Worm (Caenorhabditis elegans) whole organism, young adult: ENCODE measurements around the gene rfth-1.

Experiments
- B0261.1 ChIP-seq: sonication (generic microtip); optimal IDR thresholded peaks from 2 replicates; lab custom pipeline; 2016; ENCODE audit warnings: mild to moderate bottlenecking, missing genetic modification characterization, moderate library complexity, missing compliant biosample characterization
- C06A6.2 ChIP-seq: fragments of 200-800 bp; sonication (Bioruptor generic); conservative IDR thresholded peaks from 2 replicates; pipeline ENCODE4 v1.3.6; 2022; ENCODE audit warnings: missing genetic modification characterization, missing compliant biosample characterization
- F10E7.11 ChIP-seq: sonication (generic microtip); optimal IDR thresholded peaks from 2 replicates; lab custom pipeline; 2017; ENCODE audit warnings: mild to moderate bottlenecking, missing genetic modification characterization, moderate library complexity, missing compliant biosample characterization
- F22D6.2 ChIP-seq: sonication (generic microtip); optimal IDR thresholded peaks from 2 replicates; lab custom pipeline; 2016; ENCODE audit warnings: mild to moderate bottlenecking, missing genetic modification characterization, missing compliant biosample characterization
- F37B4.10 ChIP-seq: fragments of 200-800 bp; sonication (Bioruptor generic); IDR thresholded peaks from 2 replicates; pipeline ENCODE4 v1.3.6; 2022; ENCODE audit warnings: missing genetic modification characterization, missing compliant biosample characterization
- F39B2.1 ChIP-seq: fragments of 200-800 bp; sonication (Bioruptor generic); IDR thresholded peaks from 2 replicates; pipeline ENCODE4 v1.3.6; 2022; ENCODE audit warnings: missing genetic modification reagents, missing genetic modification characterization, missing compliant biosample characterization
- F55B11.4 ChIP-seq: sonication (generic microtip); optimal IDR thresholded peaks from 2 replicates; lab custom pipeline; 2016; ENCODE audit warnings: missing compliant biosample characterization, missing genetic modification characterization, borderline replicate concordance; ENCODE audit not compliant: insufficient read depth
- F57A8.1 ChIP-seq: fragments of 200-800 bp; sonication (Bioruptor generic); optimal IDR thresholded peaks from 2 replicates; lab custom pipeline; 2018; ENCODE audit warnings: mild to moderate bottlenecking, missing genetic modification characterization, moderate library complexity, missing compliant biosample characterization
- K11D2.4 ChIP-seq: fragments of 200-800 bp; sonication (Bioruptor generic); IDR thresholded peaks from 2 replicates; pipeline ENCODE4 v1.3.6; 2022; ENCODE audit warnings: missing genetic modification reagents, missing genetic modification characterization, missing compliant biosample characterization
- T07F8.4 ChIP-seq: sonication (generic microtip); optimal IDR thresholded peaks from 2 replicates; lab custom pipeline; 2016; ENCODE audit warnings: mild to moderate bottlenecking, missing genetic modification characterization, moderate library complexity, missing compliant biosample characterization
- T26A5.8 ChIP-seq: sonication (generic microtip); optimal IDR thresholded peaks from 2 replicates; lab custom pipeline; 2016; ENCODE audit warnings: missing genetic modification characterization, missing compliant biosample characterization
- Y56A3A.18 ChIP-seq: fragments of 200-800 bp; sonication (Bioruptor generic); IDR thresholded peaks from 2 replicates; pipeline ENCODE4 v1.3.6; 2022; ENCODE audit warnings: missing genetic modification reagents, missing genetic modification characterization, missing compliant biosample characterization
- Y95B8A.8 ChIP-seq: fragments of 200-800 bp; sonication (Bioruptor generic); IDR thresholded peaks from 2 replicates; pipeline ENCODE4 v1.3.6; 2022; ENCODE audit warnings: missing genetic modification reagents, missing genetic modification characterization, missing compliant biosample characterization
- akir-1 ChIP-seq: fragments of 200-800 bp; sonication (Bioruptor generic); optimal IDR thresholded peaks from 2 replicates; lab custom pipeline; 2018; ENCODE audit warnings: mild to moderate bottlenecking, missing genetic modification characterization, moderate library complexity, missing compliant biosample characterization
- aptf-3 ChIP-seq: fragments of 200-800 bp; sonication (Bioruptor generic); IDR thresholded peaks from 2 replicates; pipeline ENCODE4 v1.3.6; 2022; ENCODE audit warnings: missing genetic modification characterization, missing compliant biosample characterization
- atf-7 ChIP-seq: sonication (generic microtip); optimal IDR thresholded peaks from 2 replicates; lab custom pipeline; 2017; ENCODE audit warnings: mild to moderate bottlenecking, missing genetic modification characterization, missing compliant biosample characterization
- attf-3 ChIP-seq: fragments of 200-800 bp; sonication (Bioruptor generic); conservative IDR thresholded peaks from 2 replicates; pipeline ENCODE4 v1.3.6; 2022; ENCODE audit warnings: missing genetic modification reagents, missing genetic modification characterization, missing compliant biosample characterization
- attf-5 ChIP-seq: fragments of 200-800 bp; sonication (Bioruptor generic); optimal IDR thresholded peaks from 2 replicates; lab custom pipeline; 2018; ENCODE audit warnings: mild to moderate bottlenecking, missing genetic modification characterization, missing compliant biosample characterization
- attf-6 ChIP-seq: fragments of 200-800 bp; sonication (Bioruptor generic); IDR thresholded peaks from 2 replicates; pipeline ENCODE4 v1.3.6; 2022; ENCODE audit warnings: missing genetic modification reagents, missing genetic modification characterization, missing compliant biosample characterization
- cebp-1 ChIP-seq, 2 experiments: fragments of 200-800 bp in 1 of 2; sonication (Bioruptor generic) in 1 of 2; sonication (generic microtip) in 1 of 2; IDR thresholded peaks in 1 of 2; optimal IDR thresholded peaks in 1 of 2; 2 replicates each; pipeline versions ENCODE4 v1.3.6 to Lab custom; 2017 to 2022; ENCODE audit warnings: missing compliant biosample characterization in 2 of 2, missing genetic modification characterization in 2 of 2, mild to moderate bottlenecking in 1 of 2, missing genetic modification reagents in 1 of 2, moderate library complexity in 1 of 2
- cebp-2 ChIP-seq: fragments of 200-800 bp; sonication (Bioruptor generic); IDR thresholded peaks from 2 replicates; pipeline ENCODE4 v1.3.6; 2022; ENCODE audit warnings: missing genetic modification characterization, missing compliant biosample characterization
- ceh-27 ChIP-seq: fragments of 200-800 bp; sonication (Bioruptor generic); optimal IDR thresholded peaks from 2 replicates; lab custom pipeline; 2018; ENCODE audit warnings: mild to moderate bottlenecking, missing genetic modification characterization, moderate library complexity, missing compliant biosample characterization
- ceh-91 ChIP-seq: fragments of 200-800 bp; sonication (Bioruptor generic); IDR thresholded peaks from 2 replicates; pipeline ENCODE4 v1.3.6; 2022; ENCODE audit warnings: missing genetic modification reagents, missing genetic modification characterization, missing compliant biosample characterization
- chd-7 ChIP-seq: sonication (generic microtip); optimal IDR thresholded peaks from 2 replicates; lab custom pipeline; 2016; ENCODE audit warnings: mild to moderate bottlenecking, missing genetic modification characterization, moderate library complexity, missing compliant biosample characterization
- dox-1 ChIP-seq: fragments of 200-800 bp; sonication (Bioruptor generic); IDR thresholded peaks from 2 replicates; pipeline ENCODE4 v1.3.6; 2022; ENCODE audit warnings: missing genetic modification reagents, missing genetic modification characterization, missing compliant biosample characterization
- egl-18 ChIP-seq: fragments of 200-800 bp; sonication (Bioruptor generic); IDR thresholded peaks from 2 replicates; pipeline ENCODE4 v1.3.6; 2022; ENCODE audit warnings: missing genetic modification reagents, missing genetic modification characterization, missing compliant biosample characterization
- egl-44 ChIP-seq: fragments of 200-800 bp; sonication (Bioruptor generic); IDR thresholded peaks from 2 replicates; pipeline ENCODE4 v1.3.6; 2022; ENCODE audit warnings: missing genetic modification reagents, missing genetic modification characterization, missing compliant biosample characterization
- hlh-12 ChIP-seq: sonication (generic microtip); optimal IDR thresholded peaks from 2 replicates; lab custom pipeline; 2016; ENCODE audit warnings: missing genetic modification characterization, missing compliant biosample characterization
- hmg-20 ChIP-seq: fragments of 200-800 bp; sonication (Bioruptor generic); IDR thresholded peaks from 2 replicates; pipeline ENCODE4 v1.3.6; 2022; ENCODE audit warnings: missing genetic modification reagents, missing genetic modification characterization, missing compliant biosample characterization
- let-607 ChIP-seq, 2 experiments: fragments of 200-800 bp in 1 of 2; sonication (Bioruptor generic) in 1 of 2; sonication (generic microtip) in 1 of 2; optimal IDR thresholded peaks; 2 replicates each; lab custom pipeline; 2016 to 2018; ENCODE audit warnings: mild to moderate bottlenecking in 2 of 2, missing compliant biosample characterization in 2 of 2, missing genetic modification characterization in 2 of 2, moderate library complexity in 2 of 2, missing genotype in 1 of 2
- lin-40 ChIP-seq: sonication (generic microtip); optimal IDR thresholded peaks from 2 replicates; lab custom pipeline; 2016; ENCODE audit warnings: missing genetic modification characterization, mild to moderate bottlenecking, missing compliant biosample characterization, missing genotype, missing genetic modification reagents
- lir-1 ChIP-seq: fragments of 200-800 bp; sonication (Bioruptor generic); conservative IDR thresholded peaks from 2 replicates; pipeline ENCODE4 v1.3.6; 2022; ENCODE audit warnings: missing genetic modification reagents, missing genetic modification characterization, missing compliant biosample characterization
- mcd-1 ChIP-seq: fragments of 200-800 bp; sonication (Bioruptor generic); IDR thresholded peaks from 2 replicates; pipeline ENCODE4 v1.3.6; 2022; ENCODE audit warnings: missing genetic modification reagents, missing genetic modification characterization, missing compliant biosample characterization
- mel-28 ChIP-seq: sonication (generic microtip); optimal IDR thresholded peaks from 2 replicates; lab custom pipeline; 2016; ENCODE audit warnings: borderline replicate concordance, mild to moderate bottlenecking, missing genetic modification characterization, missing compliant biosample characterization
- nfya-2 ChIP-seq: fragments of 200-800 bp; sonication (Bioruptor generic); IDR thresholded peaks from 2 replicates; pipeline ENCODE4 v1.3.6; 2022; ENCODE audit warnings: missing genetic modification reagents, missing genetic modification characterization, missing compliant biosample characterization
- nfyb-1 ChIP-seq: fragments of 200-800 bp; sonication (Bioruptor generic); IDR thresholded peaks from 2 replicates; pipeline ENCODE4 v1.3.6; 2022; ENCODE audit warnings: missing genetic modification reagents, missing genetic modification characterization, missing compliant biosample characterization
- nhr-120 ChIP-seq: fragments of 200-800 bp; sonication (Bioruptor generic); IDR thresholded peaks from 2 replicates; pipeline ENCODE4 v1.3.6; 2022; ENCODE audit warnings: missing genetic modification characterization, missing compliant biosample characterization
- nhr-27 ChIP-seq: fragments of 200-800 bp; sonication (Bioruptor generic); optimal IDR thresholded peaks from 2 replicates; lab custom pipeline; 2018; ENCODE audit warnings: mild to moderate bottlenecking, missing genetic modification characterization, moderate library complexity, missing compliant biosample characterization
- nhr-80 ChIP-seq: sonication (generic microtip); optimal IDR thresholded peaks from 2 replicates; lab custom pipeline; 2016; ENCODE audit warnings: missing genetic modification characterization, missing compliant biosample characterization
- sdz-38 ChIP-seq: sonication (generic microtip); optimal IDR thresholded peaks from 2 replicates; lab custom pipeline; 2016; ENCODE audit warnings: missing genotype, missing genetic modification characterization, missing compliant biosample characterization
- snpc-1.1 ChIP-seq: sonication (generic microtip); optimal IDR thresholded peaks from 2 replicates; lab custom pipeline; 2017; ENCODE audit warnings: missing genetic modification characterization, mild to moderate bottlenecking, missing compliant biosample characterization, antibody characterized with exemption, moderate library complexity, missing genotype, missing genetic modification reagents; ENCODE audit not compliant: insufficient read depth
- snpc-1.3 ChIP-seq: sonication (generic microtip); optimal IDR thresholded peaks from 2 replicates; lab custom pipeline; 2017; ENCODE audit warnings: missing genetic modification characterization, mild to moderate bottlenecking, missing compliant biosample characterization, antibody characterized with exemption, moderate library complexity, missing genotype, missing genetic modification reagents; ENCODE audit not compliant: insufficient read depth
- somi-1 ChIP-seq: fragments of 200-800 bp; sonication (Bioruptor generic); optimal IDR thresholded peaks from 2 replicates; lab custom pipeline; 2018; ENCODE audit warnings: mild to moderate bottlenecking, missing genetic modification characterization, missing compliant biosample characterization
- tbp1 ChIP-seq: fragments of 200-800 bp; sonication (Bioruptor generic); optimal IDR thresholded peaks from 2 replicates; lab custom pipeline; 2018; ENCODE audit warnings: mild to moderate bottlenecking, missing genetic modification characterization, missing compliant biosample characterization
- tbx-9 ChIP-seq: sonication (generic microtip); optimal IDR thresholded peaks from 2 replicates; lab custom pipeline; 2016; ENCODE audit warnings: borderline replicate concordance, missing genetic modification characterization, inconsistent platforms, missing compliant biosample characterization
- tlf-1 ChIP-seq: fragments of 200-800 bp; sonication (Bioruptor generic); optimal IDR thresholded peaks from 2 replicates; lab custom pipeline; 2018; ENCODE audit warnings: mild to moderate bottlenecking, missing genetic modification characterization, missing compliant biosample characterization
- xnd-1 ChIP-seq: sonication (generic microtip); optimal IDR thresholded peaks from 2 replicates; lab custom pipeline; 2016; ENCODE audit warnings: missing genotype, missing genetic modification reagents, missing genetic modification characterization, missing compliant biosample characterization
- ztf-6 ChIP-seq: fragments of 200-800 bp; sonication (Bioruptor generic); IDR thresholded peaks from 2 replicates; pipeline ENCODE4 v1.3.6; 2022; ENCODE audit warnings: missing genetic modification reagents, missing genetic modification characterization, missing compliant biosample characterization

rfth-1 gene

ce11 chrIV:4477009-4477471 is 34.1 kb downstream of the rfth-1 start, which contains the start of gene M01H9.3 (continued):
- peak; percentile 55 for TF ChIP-seq somi-1 (GFP tag; lab: Kevin White, UChicago)
- TF ChIP-seq C06A6.2 (GFP tag; lab: Robert Waterston, UW) = 0 out of 2 replicates have a peak, but pooled peaks have one; percentile 49
- no peak for TF ChIP-seq attf-6 (GFP tag; lab: Robert Waterston, UW)
- TF ChIP-seq tbx-9 (tag; lab: Kevin White, UChicago) = no peak
- peak; percentile 17; the same call in 1 of the 2 replicates for TF ChIP-seq mcd-1 (GFP tag; lab: Robert Waterston, UW)
- TF ChIP-seq F10E7.11 (tag; lab: Kevin White, UChicago) = no peak
- no peak for TF ChIP-seq egl-44 (GFP tag; lab: Robert Waterston, UW)
- TF ChIP-seq T26A5.8 (tag; lab: Kevin White, UChicago) = no peak
- TF ChIP-seq B0261.1 (tag; lab: Kevin White, UChicago) = no peak
- no peak for TF ChIP-seq atf-7 (tag; lab: Kevin White, UChicago)
- no peak for TF ChIP-seq hmg-20
- no peak for TF ChIP-seq Y95B8A.8 (GFP tag; lab: Robert Waterston, UW)
- peak; percentile 15 for TF ChIP-seq tbp1
- peak; percentile 46 for TF ChIP-seq lin-40 (tag; lab: Kevin White, UChicago)
- TF ChIP-seq nhr-27 (tag; lab: Kevin White, UChicago) = no peak
- no peak for TF ChIP-seq F22D6.2
- TF ChIP-seq T07F8.4 (tag; lab: Kevin White, UChicago) = no peak
- TF ChIP-seq nhr-120 (GFP tag; lab: Robert Waterston, UW) = no peak
- TF ChIP-seq F55B11.4 (tag; lab: Kevin White, UChicago) = no peak
- TF ChIP-seq mel-28 (tag; lab: Kevin White, UChicago) = no peak
- TF ChIP-seq dox-1 = no peak; the same call in 1 of the 2 replicates
- no peak for TF ChIP-seq F57A8.1
- no peak for TF ChIP-seq hlh-12 (tag; lab: Kevin White, UChicago)
- no peak for TF ChIP-seq ztf-6 (GFP tag; lab: Robert Waterston, UW)
- TF ChIP-seq cebp-2 (GFP tag; lab: Robert Waterston, UW) = no peak
- TF ChIP-seq F39B2.1 = no peak
- TF ChIP-seq ceh-27 (GFP tag; lab: Kevin White, UChicago) = peak; percentile 52
- no peak for TF ChIP-seq nfyb-1
- TF ChIP-seq snpc-1.3 (tag; lab: Kevin White, UChicago) = no peak
- TF ChIP-seq K11D2.4 = peak; percentile 59
- no peak for TF ChIP-seq cebp-1 (GFP tag; IDR thresholded peaks at IDR 0.05; lab: Robert Waterston, UW)
- TF ChIP-seq cebp-1 (tag; optimal IDR thresholded peaks at IDR 0.05; lab: Kevin White, UChicago) = peak; percentile 72
- no peak for TF ChIP-seq akir-1
- peak; percentile 4 for TF ChIP-seq tlf-1 (GFP tag; lab: Kevin White, UChicago)
- no peak for TF ChIP-seq Y56A3A.18 (GFP tag; lab: Robert Waterston, UW)
- no peak for TF ChIP-seq snpc-1.1 (tag; lab: Kevin White, UChicago)
- peak; percentile 55 for TF ChIP-seq attf-5 (GFP tag; lab: Kevin White, UChicago)
- TF ChIP-seq F37B4.10 (GFP tag; lab: Robert Waterston, UW) = no peak
- TF ChIP-seq egl-18 (GFP tag; lab: Robert Waterston, UW) = no peak
- TF ChIP-seq let-607 (tag; optimal IDR thresholded peaks at IDR 0.05; lab: Kevin White, UChicago) = no peak
- TF ChIP-seq attf-3 (GFP tag; lab: Robert Waterston, UW) = no peak
- TF ChIP-seq aptf-3 = no peak
- TF ChIP-seq chd-7 (tag; lab: Kevin White, UChicago) = peak; percentile 18
- TF ChIP-seq nhr-80 = peak; percentile 59
- no peak for TF ChIP-seq nfya-2 (GFP tag; lab: Robert Waterston, UW)
- no peak for TF ChIP-seq lir-1 (GFP tag; lab: Robert Waterston, UW)
- TF ChIP-seq xnd-1 = no peak
- TF ChIP-seq ceh-91 (GFP tag; lab: Robert Waterston, UW) = no peak
- TF ChIP-seq sdz-38 (tag; lab: Kevin White, UChicago) = no peak
